Worm (Caenorhabditis elegans) whole organism, L1 larva: ENCODE data around the gene unc-105.
A peak's percentile ranks its signal among the peaks of the same experiment; 100 is the strongest.

Experiments used
- C04F5.9 ChIP-seq: sonication (generic microtip); optimal IDR thresholded peaks from 2 replicates; lab custom pipeline; 2016; ENCODE audit warnings: missing genetic modification characterization, missing compliant biosample characterization
- C16A3.4 ChIP-seq: fragments of 150-350 bp; optimal IDR thresholded peaks from 2 replicates; lab custom pipeline; 2014; ENCODE audit warnings: missing biosample characterization, missing genetic modification characterization
- F16B12.6 ChIP-seq: fragments of 150-350 bp; optimal IDR thresholded peaks from 2 replicates; lab custom pipeline; 2014; ENCODE audit warnings: missing biosample characterization, missing genetic modification characterization
- Y116A8C.19 ChIP-seq: sonication (generic microtip); optimal IDR thresholded peaks from 2 replicates; lab custom pipeline; 2016; ENCODE audit warnings: missing compliant biosample characterization, missing genetic modification characterization, borderline replicate concordance
- aha-1 ChIP-seq: fragments of 150-350 bp; optimal IDR thresholded peaks from 2 replicates; lab custom pipeline; 2014; ENCODE audit warnings: missing biosample characterization, missing genetic modification characterization
- alr-1 ChIP-seq: fragments of 200-800 bp; sonication (Bioruptor generic); optimal IDR thresholded peaks from 2 replicates; lab custom pipeline; 2018; ENCODE audit warnings: borderline replicate concordance, mild to moderate bottlenecking, missing genetic modification characterization, missing compliant biosample characterization
- aly-2 ChIP-seq: fragments of 150-350 bp; optimal IDR thresholded peaks from 2 replicates; lab custom pipeline; 2014; ENCODE audit warnings: missing biosample characterization, missing genetic modification characterization
- ama-1 ChIP-seq: fragments of 150-350 bp; optimal IDR thresholded peaks from 2 replicates; lab custom pipeline; 2014
- blmp-1 ChIP-seq: fragments of 150-350 bp; optimal IDR thresholded peaks from 2 replicates; lab custom pipeline; 2014; ENCODE audit warnings: missing biosample characterization, missing genetic modification characterization
- ceh-63 ChIP-seq: fragments of 200-800 bp; sonication (Bioruptor generic); optimal IDR thresholded peaks from 2 replicates; lab custom pipeline; 2018; ENCODE audit warnings: mild to moderate bottlenecking, missing genetic modification characterization, missing compliant biosample characterization
- ceh-8 ChIP-seq: fragments of 200-800 bp; sonication (Bioruptor generic); optimal IDR thresholded peaks from 2 replicates; lab custom pipeline; 2018; ENCODE audit warnings: mild to moderate bottlenecking, missing genetic modification characterization, moderate library complexity, missing compliant biosample characterization
- ceh-82 ChIP-seq, 3 experiments: fragments of 150-350 bp in 1 of 3; sonication (generic microtip) in 2 of 3; optimal IDR thresholded peaks; 2 replicates each; lab custom pipeline; 2014 to 2017; ENCODE audit warnings: missing biosample characterization in 3 of 3, missing genetic modification characterization in 3 of 3
- ceh-88 ChIP-seq: fragments of 200-800 bp; sonication (Bioruptor generic); IDR thresholded peaks from 2 replicates; pipeline ENCODE4 v1.3.6; 2022; ENCODE audit warnings: missing genetic modification characterization, missing compliant biosample characterization
- ceh-90 ChIP-seq: sonication (generic microtip); optimal IDR thresholded peaks from 2 replicates; lab custom pipeline; 2016; ENCODE audit warnings: missing genetic modification characterization, missing compliant biosample characterization
- ces-1 ChIP-seq: fragments of 150-350 bp; optimal IDR thresholded peaks from 2 replicates; lab custom pipeline; 2014; ENCODE audit warnings: missing biosample characterization, missing genetic modification reagents, missing genetic modification characterization
- efl-1 ChIP-seq, 4 experiments: fragments of 150-350 bp; optimal IDR thresholded peaks in 3 of 4; peaks in 1 of 4; 1 replicate in 1 of 4; 2 replicates in 3 of 4; lab custom pipeline; 2014; ENCODE audit warnings: missing biosample characterization in 2 of 4, missing genetic modification characterization in 2 of 4, missing genetic modification reagents in 2 of 4
- efl-3 ChIP-seq: fragments of 200-800 bp; sonication (Bioruptor generic); optimal IDR thresholded peaks from 2 replicates; lab custom pipeline; 2018; ENCODE audit warnings: mild to moderate bottlenecking, missing genetic modification characterization, missing compliant biosample characterization
- egl-13 ChIP-seq: sonication (generic microtip); optimal IDR thresholded peaks from 2 replicates; lab custom pipeline; 2016; ENCODE audit warnings: missing genotype, missing genetic modification reagents, missing genetic modification characterization, missing compliant biosample characterization
- egl-27 ChIP-seq, 2 experiments: fragments of 150-350 bp in 1 of 2; sonication (generic microtip); optimal IDR thresholded peaks; 3 replicates each; lab custom pipeline; 2017 to 2018; ENCODE audit warnings: missing biosample characterization in 2 of 2, missing genetic modification characterization in 2 of 2, missing genetic modification reagents in 2 of 2
- elt-2 ChIP-seq: sonication (generic microtip); optimal IDR thresholded peaks from 2 replicates; lab custom pipeline; 2016; ENCODE audit warnings: missing genetic modification characterization, mild to moderate bottlenecking, inconsistent platforms, missing compliant biosample characterization, missing genetic modification reagents
- elt-3 ChIP-seq, 6 experiments: fragments of 150-350 bp in 1 of 6; sonication (generic microtip); optimal IDR thresholded peaks; 2 replicates each; lab custom pipeline; 2017 to 2018; ENCODE audit warnings: missing biosample characterization in 6 of 6, missing genetic modification characterization in 6 of 6, inconsistent platforms in 1 of 6
- ets-5 ChIP-seq: fragments of 200-800 bp; sonication (Bioruptor generic); IDR thresholded peaks from 2 replicates; pipeline ENCODE4 v1.3.6; 2022; ENCODE audit warnings: missing genetic modification characterization, missing compliant biosample characterization
- fkh-10 ChIP-seq: sonication (generic microtip); optimal IDR thresholded peaks from 2 replicates; lab custom pipeline; 2017; ENCODE audit warnings: missing biosample characterization, missing genetic modification reagents, missing genetic modification characterization
- fkh-4 ChIP-seq: sonication (generic microtip); optimal IDR thresholded peaks from 2 replicates; lab custom pipeline; 2016; ENCODE audit warnings: missing compliant biosample characterization, missing genetic modification characterization, borderline replicate concordance
- fos-1 ChIP-seq: fragments of 150-350 bp; optimal IDR thresholded peaks from 2 replicates; lab custom pipeline; 2014; ENCODE audit warnings: missing biosample characterization, missing genetic modification characterization
- grh-1 ChIP-seq: fragments of 200-800 bp; sonication (Bioruptor generic); IDR thresholded peaks from 2 replicates; pipeline ENCODE4 v1.3.6; 2022; ENCODE audit warnings: missing genetic modification reagents, missing genetic modification characterization, missing compliant biosample characterization
- hlh-17 ChIP-seq: fragments of 200-800 bp; sonication (Bioruptor generic); optimal IDR thresholded peaks from 2 replicates; lab custom pipeline; 2018; ENCODE audit warnings: missing genetic modification characterization, mild to moderate bottlenecking, missing compliant biosample characterization, moderate library complexity, borderline replicate concordance
- hlh-4 ChIP-seq: sonication (generic microtip); optimal IDR thresholded peaks from 2 replicates; lab custom pipeline; 2016; ENCODE audit warnings: mild to moderate bottlenecking, missing genetic modification characterization, missing compliant biosample characterization
- hpl-2 ChIP-seq: fragments of 150-350 bp; optimal IDR thresholded peaks from 2 replicates; lab custom pipeline; 2014; ENCODE audit warnings: missing biosample characterization, missing genetic modification reagents, missing genetic modification characterization
- irx-1 ChIP-seq: sonication (generic microtip); optimal IDR thresholded peaks from 2 replicates; lab custom pipeline; 2016; ENCODE audit warnings: missing genetic modification characterization, missing compliant biosample characterization
- jun-1 ChIP-seq: fragments of 150-350 bp; optimal IDR thresholded peaks from 2 replicates; lab custom pipeline; 2014; ENCODE audit warnings: missing biosample characterization, missing genetic modification reagents, missing genetic modification characterization
- lin-15B ChIP-seq: fragments of 150-350 bp; sonication (generic microtip); optimal IDR thresholded peaks from 3 replicates; lab custom pipeline; 2014; ENCODE audit warnings: missing biosample characterization, missing genetic modification characterization
- lin-35 ChIP-seq, 2 experiments: fragments of 150-350 bp; optimal IDR thresholded peaks; 2 replicates each; lab custom pipeline; 2014; ENCODE audit warnings: missing biosample characterization in 2 of 2, missing genetic modification characterization in 2 of 2, missing genetic modification reagents in 2 of 2
- lin-39 ChIP-seq: fragments of 150-350 bp; optimal IDR thresholded peaks from 2 replicates; lab custom pipeline; 2014; ENCODE audit warnings: missing biosample characterization, missing genetic modification reagents, missing genetic modification characterization
- mab-9 ChIP-seq: fragments of 200-800 bp; sonication (Bioruptor generic); IDR thresholded peaks from 2 replicates; pipeline ENCODE4 v1.3.6; 2022; ENCODE audit warnings: missing genetic modification reagents, missing genetic modification characterization, missing compliant biosample characterization
- mep-1 ChIP-seq: fragments of 150-350 bp; optimal IDR thresholded peaks from 2 replicates; lab custom pipeline; 2014; ENCODE audit warnings: missing biosample characterization, missing genetic modification characterization
- nhr-20 ChIP-seq: sonication (generic microtip); optimal IDR thresholded peaks from 2 replicates; lab custom pipeline; 2016; ENCODE audit warnings: mild to moderate bottlenecking, missing genetic modification characterization, missing compliant biosample characterization
- nhr-237 ChIP-seq: fragments of 150-350 bp; optimal IDR thresholded peaks from 2 replicates; lab custom pipeline; 2014; ENCODE audit warnings: missing biosample characterization, missing genetic modification characterization
- nhr-28 ChIP-seq: fragments of 150-350 bp; optimal IDR thresholded peaks from 2 replicates; lab custom pipeline; 2014; ENCODE audit warnings: missing biosample characterization, missing genetic modification characterization
- nhr-71 ChIP-seq: sonication (generic microtip); optimal IDR thresholded peaks from 2 replicates; lab custom pipeline; 2016; ENCODE audit warnings: mild to moderate bottlenecking, missing genetic modification characterization, moderate library complexity, missing compliant biosample characterization
- nhr-76 ChIP-seq: sonication (generic microtip); optimal IDR thresholded peaks from 2 replicates; lab custom pipeline; 2017; ENCODE audit warnings: missing biosample characterization, missing genetic modification characterization
- nhr-84 ChIP-seq: sonication (generic microtip); optimal IDR thresholded peaks from 2 replicates; lab custom pipeline; 2017; ENCODE audit warnings: missing biosample characterization, missing genetic modification characterization
- nhr-85 ChIP-seq: sonication (generic microtip); peaks from one replicate; lab custom pipeline; 2016; ENCODE audit warnings: missing genetic modification characterization, inconsistent platforms, missing compliant biosample characterization
- pax-3 ChIP-seq: fragments of 200-800 bp; sonication (Bioruptor generic); optimal IDR thresholded peaks from 2 replicates; lab custom pipeline; 2018; ENCODE audit warnings: mild to moderate bottlenecking, missing genetic modification characterization, moderate library complexity, missing compliant biosample characterization
- pqm-1 ChIP-seq: sonication (generic microtip); optimal IDR thresholded peaks from 3 replicates; lab custom pipeline; 2017; ENCODE audit warnings: missing biosample characterization, missing genetic modification characterization
- rnt-1 ChIP-seq: sonication (generic microtip); optimal IDR thresholded peaks from 2 replicates; lab custom pipeline; 2016; ENCODE audit warnings: mild to moderate bottlenecking, missing genetic modification characterization, moderate library complexity, missing compliant biosample characterization
- snu-23 ChIP-seq: sonication (generic microtip); optimal IDR thresholded peaks from 2 replicates; lab custom pipeline; 2016; ENCODE audit warnings: missing genetic modification characterization, missing compliant biosample characterization
- sptf-1 ChIP-seq: fragments of 150-350 bp; optimal IDR thresholded peaks from 2 replicates; lab custom pipeline; 2014; ENCODE audit warnings: missing biosample characterization, missing genetic modification characterization
- tlp-1 ChIP-seq: fragments of 150-350 bp; optimal IDR thresholded peaks from 2 replicates; lab custom pipeline; 2014; ENCODE audit warnings: missing biosample characterization, missing genetic modification characterization
- unc-62 ChIP-seq: fragments of 150-350 bp; optimal IDR thresholded peaks from 2 replicates; lab custom pipeline; 2014; ENCODE audit warnings: missing biosample characterization, missing genetic modification reagents, missing genetic modification characterization
- xbp-1 ChIP-seq: sonication (generic microtip); optimal IDR thresholded peaks from 2 replicates; lab custom pipeline; 2016; ENCODE audit warnings: missing genetic modification characterization, missing compliant biosample characterization
- zag-1 ChIP-seq: fragments of 150-350 bp; optimal IDR thresholded peaks from 2 replicates; lab custom pipeline; 2014; ENCODE audit warnings: missing biosample characterization, missing genetic modification characterization
- ztf-4 ChIP-seq: fragments of 150-350 bp; optimal IDR thresholded peaks from 2 replicates; lab custom pipeline; 2014; ENCODE audit warnings: missing biosample characterization, missing genetic modification characterization

The unc-105 gene

DNA sequence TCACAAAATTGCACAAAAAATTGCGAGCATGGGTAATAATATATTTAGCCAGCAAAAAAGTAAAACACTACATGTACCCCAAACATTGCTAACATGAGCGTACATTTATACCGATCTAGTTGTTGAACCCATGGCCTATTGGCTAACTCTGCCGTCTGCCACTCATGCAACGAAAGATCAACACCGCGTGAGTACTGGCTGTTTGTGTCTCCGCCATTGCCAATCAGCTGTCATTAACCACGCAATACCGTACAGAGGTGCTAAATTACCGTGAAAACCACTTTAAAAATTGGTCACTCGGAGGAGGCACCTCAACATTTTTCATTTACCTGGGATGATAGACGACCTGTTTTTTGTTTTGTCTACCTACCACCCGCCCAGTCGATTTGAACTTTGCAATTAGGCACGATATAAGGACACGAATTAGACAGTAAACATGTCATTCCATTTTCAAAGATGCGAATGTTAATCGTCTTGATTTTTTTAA lies 40.9 kb upstream of the unc-105 start, which contains the start of gene K02C4.2 (continued):
- TF ChIP-seq ceh-90 (tag; lab: Kevin White, UChicago) = no peak
- no peak for TF ChIP-seq pax-3 (tag; lab: Kevin White, UChicago)
- peak; percentile 56 for TF ChIP-seq xbp-1 (tag; lab: Kevin White, UChicago)
- TF ChIP-seq ztf-4 = peak; percentile 0
- peak in 2 of 3 experiments; percentile 26 to 60 for TF ChIP-seq ceh-82 (tag; optimal IDR thresholded peaks at IDR 0.05; lab: Kevin White, UChicago)
- TF ChIP-seq rnt-1 (tag; lab: Kevin White, UChicago) = peak; percentile 81
- peak; percentile 86 for TF ChIP-seq snu-23 (GFP tag; lab: Kevin White, UChicago)
- TF ChIP-seq nhr-85 (tag; lab: Kevin White, UChicago) = peak; percentile 84
- peak; percentile 66 to 88 for TF ChIP-seq lin-35 (GFP tag; optimal IDR thresholded peaks at IDR 0.05; lab: Kevin White, UChicago)
- no peak for TF ChIP-seq egl-13 (tag; lab: Kevin White, UChicago)
- peak in 3 of 6 experiments; percentile 28 to 77 (median 42) for TF ChIP-seq elt-3 (tag; optimal IDR thresholded peaks at IDR 0.05; lab: Kevin White, UChicago)
- TF ChIP-seq fkh-4 (tag; lab: Kevin White, UChicago) = no peak
- no peak for TF ChIP-seq nhr-84 (tag; lab: Kevin White, UChicago)
- no peak for TF ChIP-seq lin-15B
- TF ChIP-seq hpl-2 (GFP tag; lab: Kevin White, UChicago) = peak; percentile 56
- no peak for TF ChIP-seq zag-1
- no peak for TF ChIP-seq ces-1 (GFP tag; lab: Kevin White, UChicago)
- TF ChIP-seq C04F5.9 (tag; lab: Kevin White, UChicago) = no peak
- no peak for TF ChIP-seq alr-1 (tag; lab: Kevin White, UChicago)
- TF ChIP-seq nhr-20 (tag; lab: Kevin White, UChicago) = peak; percentile 83
- TF ChIP-seq elt-2 = peak; percentile 59
- peak; percentile 60 for TF ChIP-seq jun-1 (tag; lab: Kevin White, UChicago)
- TF ChIP-seq ama-1 (lab: Kevin White, UChicago) = no peak
- TF ChIP-seq aha-1 = no peak
- no peak for TF ChIP-seq pqm-1
- TF ChIP-seq tlp-1 = no peak
- no peak for TF ChIP-seq blmp-1 (tag; lab: Kevin White, UChicago)
- no peak for TF ChIP-seq nhr-237
- no peak for TF ChIP-seq nhr-28 (tag; lab: Kevin White, UChicago)
- TF ChIP-seq irx-1 (tag; lab: Kevin White, UChicago) = peak; percentile 48
- TF ChIP-seq Y116A8C.19 = no peak
- TF ChIP-seq efl-1 (optimal IDR thresholded peaks at IDR 0.05; lab: Kevin White, UChicago) = peak; percentile 66
- peak; percentile 55 to 97 for TF ChIP-seq efl-1 (GFP tag; optimal IDR thresholded peaks at IDR 0.05 in 1 of 2; lab: Kevin White, UChicago)
- peak; percentile 88 for TF ChIP-seq C16A3.4
- no peak for TF ChIP-seq hlh-4 (tag; lab: Kevin White, UChicago)
- TF ChIP-seq ceh-63 = no peak
- peak in 1 of 2 experiments; percentile 23 for TF ChIP-seq egl-27 (tag; optimal IDR thresholded peaks at IDR 0.05; lab: Kevin White, UChicago)
- TF ChIP-seq fos-1 (tag; lab: Kevin White, UChicago) = peak; percentile 41
- peak; percentile 64 for TF ChIP-seq aly-2
- TF ChIP-seq grh-1 (GFP tag; lab: Robert Waterston, UW) = no peak
- no peak for TF ChIP-seq ets-5 (GFP tag; lab: Robert Waterston, UW)
- no peak for TF ChIP-seq fkh-10 (GFP tag; lab: Kevin White, UChicago)
- peak; percentile 87 for TF ChIP-seq mep-1
- no peak for TF ChIP-seq unc-62 (GFP tag; lab: Kevin White, UChicago)
- TF ChIP-seq nhr-71 (tag; lab: Kevin White, UChicago) = peak; percentile 83
- no peak for TF ChIP-seq hlh-17
- TF ChIP-seq lin-39 (tag; lab: Kevin White, UChicago) = peak; percentile 18
- TF ChIP-seq sptf-1 (tag; lab: Kevin White, UChicago) = no peak
- TF ChIP-seq nhr-76 (tag; lab: Kevin White, UChicago) = peak; percentile 71
- no peak for TF ChIP-seq ceh-88 (GFP tag; lab: Robert Waterston, UW)
- peak; percentile 35; the same call in 1 of the 2 replicates for TF ChIP-seq mab-9 (GFP tag; lab: Robert Waterston, UW)
- TF ChIP-seq ceh-8 (GFP tag; lab: Kevin White, UChicago) = peak; percentile 52
- TF ChIP-seq F16B12.6 (tag; lab: Kevin White, UChicago) = peak; percentile 29
- TF ChIP-seq efl-3 (GFP tag; lab: Kevin White, UChicago) = no peak
